In the genomic region with DNA sequence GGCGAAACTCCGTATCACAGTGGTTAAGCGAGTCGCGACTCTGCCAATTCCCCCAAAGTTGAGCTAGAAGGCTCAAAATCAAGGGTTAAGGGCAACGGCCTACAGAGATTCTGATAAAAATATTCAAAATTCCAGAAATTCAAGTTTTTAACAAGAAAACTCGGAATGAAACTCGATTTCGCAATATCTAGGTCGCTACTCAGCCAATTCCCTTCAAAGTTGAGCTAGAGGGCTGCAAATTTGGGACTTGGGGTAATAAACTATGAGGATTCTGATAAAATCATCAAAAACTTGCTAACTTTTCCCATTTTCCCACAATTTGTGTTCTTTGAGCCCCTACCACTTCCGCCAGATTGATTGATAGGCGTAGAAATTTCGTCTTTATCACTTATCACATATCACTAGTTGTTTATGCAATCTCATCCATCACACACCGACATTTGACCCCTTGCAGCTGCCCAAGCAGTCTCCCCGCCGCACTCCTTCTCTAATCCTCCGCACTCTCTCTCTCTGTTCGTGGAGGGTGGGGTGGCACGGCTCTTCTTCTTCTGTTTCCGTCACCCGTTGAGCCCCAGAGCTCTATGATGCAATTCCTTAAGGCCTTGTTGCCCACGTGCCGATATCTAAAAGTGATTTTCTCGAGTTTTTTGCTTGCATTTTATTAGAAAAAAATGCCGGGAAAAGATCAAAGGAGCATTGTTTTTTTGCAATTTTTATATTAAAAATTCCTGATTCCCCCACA, we compare ENCODE assay signal across 4 worm cellular contexts.
TF ChIP-seq lines count a peak whose summit lies in the region.

No protein-coding gene starts in this region.

TF ChIP-seq in whole organism, L2 larva, 48 proteins besides CTCF, POLR2A, EP300 and RAD21 (continues in another document):
- TF ChIP-seq dmd-4 (tag; optimal IDR thresholded peaks at IDR 0.05; lab: Kevin White, UChicago) (no peak), lin-11 (tag; optimal IDR thresholded peaks at IDR 0.05; lab: Kevin White, UChicago) (no peak), ztf-11 (tag; optimal IDR thresholded peaks at IDR 0.05; lab: Kevin White, UChicago) (no peak), alr-1 (tag; optimal IDR thresholded peaks at IDR 0.05; lab: Kevin White, UChicago) (no peak), nhr-12 (tag; optimal IDR thresholded peaks at IDR 0.05; lab: Kevin White, UChicago) (no peak), nhr-6 (tag; optimal IDR thresholded peaks at IDR 0.05; lab: Kevin White, UChicago) (no peak), elt-1 (tag; optimal IDR thresholded peaks at IDR 0.05; lab: Kevin White, UChicago) (no peak), unc-62 (GFP tag; optimal IDR thresholded peaks at IDR 0.05; lab: Kevin White, UChicago) (peak; percentile 27), zag-1 (tag; optimal IDR thresholded peaks at IDR 0.05; lab: Kevin White, UChicago) (no peak), unc-55 (GFP tag; optimal IDR thresholded peaks at IDR 0.05; lab: Kevin White, UChicago) (peak; percentile 8), unc-39 (tag; optimal IDR thresholded peaks at IDR 0.05; lab: Kevin White, UChicago) (no peak), blmp-1 (tag; optimal IDR thresholded peaks at IDR 0.05; lab: Kevin White, UChicago; ENCODE audit: insufficient read depth) (no peak), gmeb-1 (tag; optimal IDR thresholded peaks at IDR 0.05; lab: Kevin White, UChicago) (no peak), lin-13 (GFP tag; optimal IDR thresholded peaks at IDR 0.05; lab: Kevin White, UChicago) (no peak), mbf-1 (tag; optimal IDR thresholded peaks at IDR 0.05; lab: Kevin White, UChicago) (no peak), sma-9 (GFP tag; optimal IDR thresholded peaks at IDR 0.05; lab: Kevin White, UChicago) (peak; percentile 75), sma-9 (tag; optimal IDR thresholded peaks at IDR 0.05; lab: Kevin White, UChicago) (no peak), nhr-237 (tag; optimal IDR thresholded peaks at IDR 0.05; lab: Kevin White, UChicago) (no peak), nhr-10 (tag; optimal IDR thresholded peaks at IDR 0.05; lab: Kevin White, UChicago) (no peak), ztf-4 (tag; optimal IDR thresholded peaks at IDR 0.05; lab: Kevin White, UChicago) (peak; percentile 4), peb-1 (tag; optimal IDR thresholded peaks at IDR 0.05; lab: Kevin White, UChicago) (no peak), fos-1 (tag; optimal IDR thresholded peaks at IDR 0.05; lab: Kevin White, UChicago) (no peak)

TF ChIP-seq in whole organism, L4 larva, 104 proteins besides CTCF, POLR2A, EP300 and RAD21 (continues in another document):
- TF ChIP-seq mxl-3 (GFP tag; optimal IDR thresholded peaks at IDR 0.05; lab: Kevin White, UChicago) (peak; percentile 65), nhr-42 (GFP tag; IDR thresholded peaks at IDR 0.05; lab: Robert Waterston, UW) (0 out of 2 replicates have a peak, but pooled peaks have one; percentile 31), F26F4.8 (GFP tag; conservative IDR thresholded peaks at IDR 0.05; lab: Robert Waterston, UW) (no peak), gei-8 (GFP tag; optimal IDR thresholded peaks at IDR 0.05; lab: Kevin White, UChicago) (no peak), fkh-10 (GFP tag; optimal IDR thresholded peaks at IDR 0.05; lab: Kevin White, UChicago) (no peak), nhr-11 (tag; optimal IDR thresholded peaks at IDR 0.05; lab: Kevin White, UChicago) (peak; percentile 36), ceh-32 (tag; optimal IDR thresholded peaks at IDR 0.05; lab: Kevin White, UChicago; ENCODE audit: poor library complexity) (no peak), spr-1 (tag; optimal IDR thresholded peaks at IDR 0.05; lab: Kevin White, UChicago) (no peak), dmd-8 (GFP tag; IDR thresholded peaks at IDR 0.05; lab: Robert Waterston, UW) (no peak), egl-27 (tag; optimal IDR thresholded peaks at IDR 0.05; lab: Kevin White, UChicago) (no peak), sdz-12 (GFP tag; optimal IDR thresholded peaks at IDR 0.05; lab: Kevin White, UChicago) (no peak), ama-1 (optimal IDR thresholded peaks at IDR 0.05; lab: Kevin White, UChicago) (no peak), rbr-2 (tag; optimal IDR thresholded peaks at IDR 0.05; lab: Kevin White, UChicago) (peak; percentile 33), ceh-28 (tag; optimal IDR thresholded peaks at IDR 0.05; lab: Kevin White, UChicago) (no peak), mep-1 (tag; optimal IDR thresholded peaks at IDR 0.05; lab: Kevin White, UChicago) (peak; percentile 40), pha-4 (GFP tag; IDR thresholded peaks at IDR 0.05; lab: Robert Waterston, UW) (no peak), pha-4 (tag; optimal IDR thresholded peaks at IDR 0.05; lab: Kevin White, UChicago) (no peak), ceh-20 (GFP tag; IDR thresholded peaks at IDR 0.05; lab: Robert Waterston, UW) (peak; percentile 57; the same call in 1 of the 2 replicates), lsy-2 (tag; optimal IDR thresholded peaks at IDR 0.05; lab: Kevin White, UChicago) (peak in 1 of 2 experiments; percentile 44), dve-1 (tag; optimal IDR thresholded peaks at IDR 0.05; lab: Kevin White, UChicago; ENCODE audit: insufficient read depth) (peak; percentile 7)

TF ChIP-seq in whole organism, late embryonic, 69 proteins besides CTCF, POLR2A, EP300 and RAD21 (continues in another document):
- no peak for TF ChIP-seq hlh-13 (GFP tag; optimal IDR thresholded peaks at IDR 0.05; lab: Kevin White, UChicago)
- peak; percentile 79 for TF ChIP-seq rnt-1 (tag; optimal IDR thresholded peaks at IDR 0.05; lab: Kevin White, UChicago)
- TF ChIP-seq lin-11 (tag; optimal IDR thresholded peaks at IDR 0.05; lab: Kevin White, UChicago): no peak
- TF ChIP-seq ceh-31 (tag; optimal IDR thresholded peaks at IDR 0.05; lab: Kevin White, UChicago): peak; percentile 36
- peak; percentile 13 for TF ChIP-seq nhr-232 (tag; optimal IDR thresholded peaks at IDR 0.05; lab: Kevin White, UChicago)
- TF ChIP-seq hlh-8 (tag; optimal IDR thresholded peaks at IDR 0.05; lab: Kevin White, UChicago): peak; percentile 45
- TF ChIP-seq C38D4.7 (GFP tag; optimal IDR thresholded peaks at IDR 0.05; lab: Kevin White, UChicago): no peak
- TF ChIP-seq ceh-6 (GFP tag; optimal IDR thresholded peaks at IDR 0.05; lab: Kevin White, UChicago): no peak
- TF ChIP-seq ceh-22 (tag; optimal IDR thresholded peaks at IDR 0.05; lab: Kevin White, UChicago): no peak
- TF ChIP-seq C08G9.2 (tag; optimal IDR thresholded peaks at IDR 0.05; lab: Kevin White, UChicago): peak; percentile 37
- TF ChIP-seq ceh-2 (tag; optimal IDR thresholded peaks at IDR 0.05; lab: Kevin White, UChicago): no peak
- TF ChIP-seq ahr-1 (tag; optimal IDR thresholded peaks at IDR 0.05; lab: Kevin White, UChicago): no peak
- no peak for TF ChIP-seq F13H6.1 (tag; optimal IDR thresholded peaks at IDR 0.05; lab: Kevin White, UChicago)
- TF ChIP-seq hlh-15 (tag; optimal IDR thresholded peaks at IDR 0.05; lab: Kevin White, UChicago): no peak
- TF ChIP-seq ceh-48 (tag; optimal IDR thresholded peaks at IDR 0.05; lab: Kevin White, UChicago): no peak
- TF ChIP-seq tbx-2 (tag; optimal IDR thresholded peaks at IDR 0.05; lab: Kevin White, UChicago): peak; percentile 57
- TF ChIP-seq ama-1 (optimal IDR thresholded peaks at IDR 0.05; lab: Kevin White, UChicago): no peak
- TF ChIP-seq sdc-2 (tag; optimal IDR thresholded peaks at IDR 0.05; lab: Kevin White, UChicago): peak; percentile 24
- TF ChIP-seq zip-5 (tag; optimal IDR thresholded peaks at IDR 0.05; lab: Kevin White, UChicago): no peak
- peak; percentile 48 for TF ChIP-seq ref-2 (tag; optimal IDR thresholded peaks at IDR 0.05; lab: Kevin White, UChicago)
- TF ChIP-seq ceh-34 (tag; optimal IDR thresholded peaks at IDR 0.05; lab: Kevin White, UChicago): peak; percentile 84
- peak; percentile 28 for TF ChIP-seq ceh-14 (tag; optimal IDR thresholded peaks at IDR 0.05; lab: Kevin White, UChicago)
- peak; percentile 11 for TF ChIP-seq hlh-30 (tag; optimal IDR thresholded peaks at IDR 0.05; lab: Kevin White, UChicago; ENCODE audit: insufficient read depth)
- TF ChIP-seq unc-55 (GFP tag; optimal IDR thresholded peaks at IDR 0.05; lab: Kevin White, UChicago): peak; percentile 94

TF ChIP-seq in whole organism, mixed stage, embryonic, 35 proteins besides CTCF, POLR2A, EP300 and RAD21:
- TF ChIP-seq M03D4.4 (tag; optimal IDR thresholded peaks at IDR 0.05; lab: Kevin White, UChicago) (peak; percentile 17), zip-8 (tag; optimal IDR thresholded peaks at IDR 0.05; lab: Kevin White, UChicago) (peak; percentile 12), unc-62 (GFP tag; optimal IDR thresholded peaks at IDR 0.05; lab: Kevin White, UChicago) (peak; percentile 96), sptf-1 (tag; optimal IDR thresholded peaks at IDR 0.05; lab: Kevin White, UChicago) (peak; percentile 48), nhr-28 (tag; optimal IDR thresholded peaks at IDR 0.05; lab: Kevin White, UChicago) (no peak), lsy-2 (tag; optimal IDR thresholded peaks at IDR 0.05; lab: Kevin White, UChicago) (peak; percentile 8), tbx-8 (GFP tag; optimal IDR thresholded peaks at IDR 0.05; lab: Kevin White, UChicago) (no peak), lin-32 (GFP tag; optimal IDR thresholded peaks at IDR 0.05; lab: Kevin White, UChicago) (peak; percentile 31), hlh-1 (tag; optimal IDR thresholded peaks at IDR 0.05; lab: Kevin White, UChicago) (peak; percentile 89), nhr-76 (tag; optimal IDR thresholded peaks at IDR 0.05; lab: Kevin White, UChicago) (no peak), unc-120 (tag; optimal IDR thresholded peaks at IDR 0.05; lab: Kevin White, UChicago; ENCODE audit: poor library complexity, severe bottlenecking) (peak; percentile 73)
